Worm (Caenorhabditis elegans) whole organism, L3 larva: ENCODE results near the gene dhp-2.

ENCODE experiments used
- R02D3.7 ChIP-seq: fragments of 150-350 bp; optimal IDR thresholded peaks from 2 replicates; lab custom pipeline; 2014; ENCODE audit warnings: missing biosample characterization, missing genetic modification characterization
- ceh-16 ChIP-seq: sonication (generic microtip); optimal IDR thresholded peaks from 2 replicates; lab custom pipeline; 2017; ENCODE audit warnings: missing biosample characterization, missing genetic modification characterization
- fos-1 ChIP-seq: fragments of 150-350 bp; optimal IDR thresholded peaks from 2 replicates; lab custom pipeline; 2014; ENCODE audit warnings: missing biosample characterization, missing genetic modification characterization
- nhr-237 ChIP-seq: fragments of 150-350 bp; optimal IDR thresholded peaks from 2 replicates; lab custom pipeline; 2014; ENCODE audit warnings: missing biosample characterization, missing genetic modification characterization
- pqm-1 ChIP-seq: fragments of 150-350 bp; optimal IDR thresholded peaks from 2 replicates; lab custom pipeline; 2017; ENCODE audit warnings: missing biosample characterization, missing genetic modification characterization, inconsistent platforms
- snpc-4 ChIP-seq: fragments of 150-350 bp; optimal IDR thresholded peaks from 2 replicates; lab custom pipeline; 2014; ENCODE audit warnings: missing biosample characterization, missing genetic modification characterization
- unc-62 ChIP-seq: fragments of 150-350 bp; sonication (generic microtip); optimal IDR thresholded peaks from 4 replicates; lab custom pipeline; 2014; ENCODE audit warnings: missing biosample characterization, missing genetic modification reagents, missing genetic modification characterization
- zag-1 ChIP-seq: fragments of 150-350 bp; optimal IDR thresholded peaks from 2 replicates; lab custom pipeline; 2014; ENCODE audit warnings: missing biosample characterization, missing genetic modification characterization

DNA sequence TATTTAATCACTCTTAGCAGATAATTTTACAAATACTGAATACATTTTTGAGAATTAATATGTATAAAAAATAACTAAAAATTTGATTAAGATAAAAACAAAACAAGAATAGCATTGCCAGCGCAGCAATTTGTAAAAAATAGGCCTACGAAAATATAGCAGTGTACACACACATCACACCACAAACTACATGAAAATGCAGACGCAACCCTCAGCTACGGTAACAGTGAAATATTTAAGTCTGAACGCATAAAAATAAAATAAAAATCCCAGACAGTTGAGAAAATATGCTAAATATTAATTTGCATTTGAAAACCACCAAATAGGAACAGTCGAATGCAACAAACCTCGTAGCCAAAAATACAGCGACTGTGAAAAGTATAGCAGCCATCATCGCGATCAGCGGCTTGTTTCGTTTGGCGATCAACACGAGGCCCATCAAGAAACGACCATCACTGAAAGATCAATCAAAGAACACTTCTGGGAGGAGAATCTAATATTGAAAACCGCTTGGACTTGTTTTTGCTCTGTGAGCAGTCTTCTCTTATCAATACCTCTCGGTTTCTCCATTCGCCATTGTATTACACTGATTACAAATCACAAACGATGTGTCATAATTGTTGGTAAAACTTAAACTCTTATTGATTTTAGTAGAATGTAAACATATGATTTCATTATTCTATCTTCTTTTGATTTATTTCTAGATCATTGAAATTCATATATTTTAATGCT lies 20.7 kb downstream of the dhp-2 start, which contains the start of gene pyp-1:
- no peak for TF ChIP-seq ceh-16 (tag; lab: Kevin White, UChicago)
- no peak for TF ChIP-seq R02D3.7
- no peak for TF ChIP-seq unc-62
- TF ChIP-seq pqm-1 (tag; lab: Kevin White, UChicago): peak; percentile 83
- no peak for TF ChIP-seq fos-1 (tag; lab: Kevin White, UChicago)
- no peak for TF ChIP-seq zag-1 (tag; lab: Kevin White, UChicago)
- TF ChIP-seq snpc-4 (tag; lab: Kevin White, UChicago): peak; percentile 7
- no peak for TF ChIP-seq nhr-237
